Fruit fly (Drosophila melanogaster) whole organism, adult: ENCODE measurements around the gene CG14605.

Source experiments
- CG12768 ChIP-seq: fragments of 200-800 bp; sonication (Bioruptor generic); optimal IDR thresholded peaks from 2 replicates; lab custom pipeline; 2017; ENCODE audit warnings: missing biosample characterization, missing genetic modification characterization, mild to moderate bottlenecking, moderate library complexity, missing genetic modification reagents
- CG1620 ChIP-seq: fragments of 200-800 bp; sonication (Bioruptor generic); optimal IDR thresholded peaks from 2 replicates; lab custom pipeline; 2016; ENCODE audit warnings: missing biosample characterization, missing genetic modification characterization
- CG33017 ChIP-seq: fragments of 200-800 bp; sonication (Bioruptor generic); optimal IDR thresholded peaks from 2 replicates; lab custom pipeline; 2018; ENCODE audit warnings: missing biosample characterization, mild to moderate bottlenecking, missing genetic modification characterization, moderate library complexity
- CG5204 ChIP-seq: fragments of 200-800 bp; sonication (Bioruptor generic); optimal IDR thresholded peaks from 2 replicates; lab custom pipeline; 2016; ENCODE audit warnings: missing biosample characterization, missing genetic modification characterization
- Clk ChIP-seq: fragments of 200-800 bp; sonication (Bioruptor generic); optimal IDR thresholded peaks from 2 replicates; lab custom pipeline; 2017; ENCODE audit warnings: missing biosample characterization, missing genetic modification characterization
- bab1 ChIP-seq: fragments of 200-800 bp; sonication (Bioruptor generic); optimal IDR thresholded peaks from 3 replicates; lab custom pipeline; 2019; ENCODE audit warnings: missing biosample characterization, mild to moderate bottlenecking, missing genetic modification characterization, moderate library complexity
- cic ChIP-seq: fragments of 200-800 bp; sonication (Bioruptor generic); optimal IDR thresholded peaks from 2 replicates; lab custom pipeline; 2017; ENCODE audit warnings: missing biosample characterization, mild to moderate bottlenecking, missing genetic modification characterization, moderate library complexity
- ovo ChIP-seq: fragments of 200-800 bp; sonication (Bioruptor generic); optimal IDR thresholded peaks from 2 replicates; lab custom pipeline; 2016; ENCODE audit warnings: missing biosample characterization, missing genetic modification characterization
- tj ChIP-seq: fragments of 200-800 bp; sonication (Bioruptor generic); optimal IDR thresholded peaks from 3 replicates; lab custom pipeline; 2017; ENCODE audit warnings: missing biosample characterization, mild to moderate bottlenecking, missing genetic modification characterization, moderate library complexity
- toe ChIP-seq: fragments of 200-800 bp; sonication (Bioruptor generic); optimal IDR thresholded peaks from 2 replicates; lab custom pipeline; 2016; ENCODE audit warnings: missing biosample characterization, missing genetic modification characterization

dm6 chr3R:7265567-7266208 lies 46.2 kb upstream of the CG14605 start, which contains the start of the genes Gld and Syt4:
- TF ChIP-seq bab1, result no peak
- no peak for TF ChIP-seq tj
- TF ChIP-seq ovo (GFP tag; lab: Kevin White, UChicago), result no peak
- TF ChIP-seq CG5204 (GFP tag; lab: Kevin White, UChicago), result no peak
- TF ChIP-seq cic (GFP tag; lab: Kevin White, UChicago), result no peak
- no peak for TF ChIP-seq Clk (GFP tag; lab: Kevin White, UChicago)
- no peak for TF ChIP-seq toe (GFP tag; lab: Kevin White, UChicago)
- no peak for TF ChIP-seq CG12768 (GFP tag; lab: Kevin White, UChicago)
- TF ChIP-seq CG33017 (tag; lab: Kevin White, UChicago), result no peak
- TF ChIP-seq CG1620 (GFP tag; lab: Kevin White, UChicago), result no peak
